Fruit fly (Drosophila melanogaster) whole organism, embryonic: ENCODE measurements around the gene CG13071.

Experiments
- Aef1 ChIP-seq: fragments of 200-800 bp; sonication (Bioruptor generic); IDR thresholded peaks from 3 replicates; pipeline ENCODE4 v1.3.6; 2022; ENCODE audit warnings: missing biosample characterization, missing genetic modification characterization
- Antp ChIP-seq: fragments of 200-800 bp; sonication (Bioruptor generic); optimal IDR thresholded peaks from 3 replicates; lab custom pipeline; 2016; ENCODE audit warnings: missing biosample characterization, missing genetic modification characterization
- Blimp-1 ChIP-seq: fragments of 200-800 bp; sonication (Bioruptor generic); optimal IDR thresholded peaks from 3 replicates; lab custom pipeline; 2018; ENCODE audit warnings: missing biosample characterization, missing genetic modification characterization, mild to moderate bottlenecking, moderate library complexity, missing genetic modification reagents
- CG10979 ChIP-seq: fragments of 200-800 bp; sonication (Bioruptor generic); optimal IDR thresholded peaks from 2 replicates; lab custom pipeline; 2018; ENCODE audit warnings: missing biosample characterization, mild to moderate bottlenecking, missing genetic modification characterization, moderate library complexity
- CG11696 ChIP-seq: fragments of 200-800 bp; sonication (Bioruptor generic); IDR thresholded peaks from 2 replicates; pipeline ENCODE4 v1.3.6; 2022; ENCODE audit warnings: missing biosample characterization, missing genetic modification characterization
- CG11723 ChIP-seq: fragments of 200-800 bp; sonication (Bioruptor generic); optimal IDR thresholded peaks from 2 replicates; lab custom pipeline; 2017; ENCODE audit warnings: missing biosample characterization, mild to moderate bottlenecking, missing genetic modification characterization
- CG13424 ChIP-seq: fragments of 200-800 bp; sonication (Bioruptor generic); optimal IDR thresholded peaks from 2 replicates; lab custom pipeline; 2019; ENCODE audit warnings: missing biosample characterization, mild to moderate bottlenecking, missing genetic modification characterization, moderate library complexity
- CG15269 ChIP-seq: fragments of 200-800 bp; sonication (Bioruptor generic); optimal IDR thresholded peaks from 2 replicates; lab custom pipeline; 2018; ENCODE audit warnings: missing biosample characterization, mild to moderate bottlenecking, missing genetic modification characterization, moderate library complexity
- CG17359 ChIP-seq: fragments of 200-800 bp; sonication (Bioruptor generic); optimal IDR thresholded peaks from 3 replicates; lab custom pipeline; 2018; ENCODE audit warnings: missing biosample characterization, mild to moderate bottlenecking, missing genetic modification characterization, moderate library complexity
- CG17612 ChIP-seq: fragments of 200-800 bp; sonication (Bioruptor generic); IDR thresholded peaks from 2 replicates; pipeline ENCODE4 v1.3.6; 2022; ENCODE audit warnings: missing biosample characterization, missing genetic modification characterization
- CG1832 ChIP-seq: fragments of 200-800 bp; sonication (Bioruptor generic); optimal IDR thresholded peaks from 2 replicates; lab custom pipeline; 2017; ENCODE audit warnings: missing biosample characterization, mild to moderate bottlenecking, missing genetic modification characterization, inconsistent platforms
- CG31224 ChIP-seq: fragments of 200-800 bp; sonication (Bioruptor generic); IDR thresholded peaks from 2 replicates; pipeline ENCODE4 v1.3.6; 2022; ENCODE audit warnings: missing biosample characterization, missing genetic modification characterization
- CG3163 ChIP-seq: fragments of 200-800 bp; sonication (Bioruptor generic); optimal IDR thresholded peaks from 3 replicates; lab custom pipeline; 2016; ENCODE audit warnings: missing biosample characterization, missing genetic modification characterization
- CG34224 ChIP-seq: fragments of 200-800 bp; sonication (Bioruptor generic); IDR thresholded peaks from 3 replicates; pipeline ENCODE4 v1.3.6; 2022; ENCODE audit warnings: missing biosample characterization, missing genetic modification characterization; ENCODE audit not compliant: partially characterized antibody
- CG3726 ChIP-seq: fragments of 200-800 bp; sonication (Bioruptor generic); IDR thresholded peaks from 3 replicates; pipeline ENCODE4, ENCODE4 v1.3.6; 2022; ENCODE audit warnings: missing biosample characterization, missing genetic modification characterization
- CG4404 ChIP-seq: fragments of 200-800 bp; sonication (Bioruptor generic); IDR thresholded peaks from 2 replicates; pipeline ENCODE4 v1.3.6; 2022; ENCODE audit warnings: missing biosample characterization, missing genetic modification characterization
- CG6765 ChIP-seq: fragments of 200-800 bp; sonication (Bioruptor generic); optimal IDR thresholded peaks from 3 replicates; lab custom pipeline; 2017; ENCODE audit warnings: missing biosample characterization, mild to moderate bottlenecking, missing genetic modification characterization
- CG9876 ChIP-seq: fragments of 200-800 bp; sonication (Bioruptor generic); optimal IDR thresholded peaks from 2 replicates; lab custom pipeline; 2016; ENCODE audit warnings: missing biosample characterization, missing genetic modification characterization
- CHES-1-like ChIP-seq: fragments of 200-800 bp; sonication (Bioruptor generic); optimal IDR thresholded peaks from 2 replicates; lab custom pipeline; 2016; ENCODE audit warnings: missing biosample characterization, missing genetic modification characterization
- CoRest ChIP-seq: fragments of 200-800 bp; sonication (Bioruptor generic); optimal IDR thresholded peaks from 3 replicates; lab custom pipeline; 2018; ENCODE audit warnings: missing biosample characterization, mild to moderate bottlenecking, missing genetic modification characterization, moderate library complexity
- Doc2 ChIP-seq: fragments of 200-800 bp; sonication (Bioruptor generic); IDR thresholded peaks from 2 replicates; pipeline ENCODE4 v1.3.6; 2022; ENCODE audit warnings: missing biosample characterization, missing genetic modification characterization
- Dp ChIP-seq: fragments of 200-800 bp; sonication (Bioruptor generic); optimal IDR thresholded peaks from 2 replicates; lab custom pipeline; 2018; ENCODE audit warnings: missing biosample characterization, mild to moderate bottlenecking, missing genetic modification characterization, moderate library complexity
- E2f2 ChIP-seq: fragments of 200-800 bp; sonication (Bioruptor generic); IDR thresholded peaks from 2 replicates; pipeline ENCODE4 v1.3.6; 2022; ENCODE audit warnings: missing biosample characterization, missing genetic modification characterization
- Elba2 ChIP-seq: fragments of 200-800 bp; sonication (Bioruptor generic); optimal IDR thresholded peaks from 3 replicates; lab custom pipeline; 2016; ENCODE audit warnings: missing biosample characterization, missing genetic modification characterization
- Jarid2 ChIP-seq: fragments of 200-800 bp; sonication (Bioruptor generic); optimal IDR thresholded peaks from 3 replicates; lab custom pipeline; 2017; ENCODE audit warnings: mild to moderate bottlenecking, missing biosample characterization, missing genetic modification reagents, missing genetic modification characterization
- Kr ChIP-seq: fragments of 200-800 bp; sonication (Bioruptor generic); optimal IDR thresholded peaks from 2 replicates; lab custom pipeline; 2017; ENCODE audit warnings: missing biosample characterization, mild to moderate bottlenecking, missing genetic modification characterization
- Lpt ChIP-seq: fragments of >200 bp; optimal IDR thresholded peaks from 2 replicates; lab custom pipeline; 2018; ENCODE audit warnings: missing biosample characterization, missing genetic modification characterization
- Meics ChIP-seq: fragments of 200-800 bp; sonication (Bioruptor generic); optimal IDR thresholded peaks from 2 replicates; lab custom pipeline; 2017; ENCODE audit warnings: missing biosample characterization, mild to moderate bottlenecking, missing genetic modification characterization
- NFAT ChIP-seq: fragments of 200-800 bp; sonication (Bioruptor generic); IDR thresholded peaks from 2 replicates; pipeline ENCODE4 v1.3.6; 2022; ENCODE audit warnings: missing biosample characterization, missing genetic modification characterization
- Nf-YB ChIP-seq: fragments of 200-800 bp; sonication (Bioruptor generic); optimal IDR thresholded peaks from 3 replicates; lab custom pipeline; 2019; ENCODE audit warnings: missing biosample characterization, mild to moderate bottlenecking, missing genetic modification characterization, moderate library complexity
- Ravus ChIP-seq: fragments of 200-800 bp; sonication (Bioruptor generic); IDR thresholded peaks from 2 replicates; pipeline ENCODE4 v1.3.6; 2022; ENCODE audit warnings: missing biosample characterization, missing genetic modification characterization
- Rx ChIP-seq: fragments of 200-800 bp; sonication (Bioruptor generic); IDR thresholded peaks from 2 replicates; pipeline ENCODE4 v1.3.6; 2022; ENCODE audit warnings: missing biosample characterization, missing genetic modification characterization
- Side ChIP-seq: fragments of 200-800 bp; sonication (Bioruptor generic); optimal IDR thresholded peaks from 2 replicates; lab custom pipeline; 2016; ENCODE audit warnings: missing biosample characterization, missing genetic modification characterization
- ab ChIP-seq: fragments of 200-800 bp; sonication (Bioruptor generic); optimal IDR thresholded peaks from 2 replicates; lab custom pipeline; 2016; ENCODE audit warnings: missing biosample characterization, missing genetic modification characterization
- aop ChIP-seq: fragments of 200-800 bp; sonication (Bioruptor generic); IDR thresholded peaks from 2 replicates; pipeline ENCODE4 v1.3.6; 2022; ENCODE audit warnings: missing biosample characterization, missing genetic modification characterization
- bsh ChIP-seq, 2 experiments: fragments of 200-800 bp; sonication (Bioruptor generic); optimal IDR thresholded peaks; 2 replicates each; lab custom pipeline; 2017 to 2018; ENCODE audit warnings: mild to moderate bottlenecking in 2 of 2, missing biosample characterization in 2 of 2, missing genetic modification characterization in 2 of 2, moderate library complexity in 1 of 2
- chinmo ChIP-seq: fragments of 200-800 bp; sonication (Bioruptor generic); IDR thresholded peaks from 4 replicates; pipeline ENCODE4 v1.3.6; 2022; ENCODE audit warnings: missing biosample characterization, missing genetic modification characterization; ENCODE audit not compliant: partially characterized antibody
- ci ChIP-seq: fragments of 200-800 bp; sonication (Bioruptor generic); IDR thresholded peaks from 3 replicates; pipeline ENCODE4 v1.3.6; 2022; ENCODE audit warnings: missing biosample characterization, missing genetic modification characterization
- dan ChIP-seq: fragments of 200-800 bp; sonication (Bioruptor generic); IDR thresholded peaks from 2 replicates; pipeline ENCODE4 v1.3.6; 2022; ENCODE audit warnings: missing biosample characterization, missing genetic modification characterization
- ewg ChIP-seq: fragments of 200-800 bp; sonication (Bioruptor generic); optimal IDR thresholded peaks from 3 replicates; lab custom pipeline; 2017; ENCODE audit warnings: mild to moderate bottlenecking, missing biosample characterization, missing genetic modification reagents, missing genetic modification characterization
- gfzf ChIP-seq: fragments of 200-800 bp; sonication (Bioruptor generic); optimal IDR thresholded peaks from 2 replicates; lab custom pipeline; 2016; ENCODE audit warnings: missing biosample characterization, mild to moderate bottlenecking, missing genetic modification characterization, moderate library complexity
- jumu ChIP-seq: fragments of 200-800 bp; sonication (Bioruptor generic); optimal IDR thresholded peaks from 3 replicates; lab custom pipeline; 2016; ENCODE audit warnings: missing biosample characterization, missing genetic modification characterization
- nau ChIP-seq: fragments of 200-800 bp; sonication (Bioruptor generic); optimal IDR thresholded peaks from 3 replicates; lab custom pipeline; 2017; ENCODE audit warnings: missing biosample characterization, mild to moderate bottlenecking, missing genetic modification characterization, missing genetic modification reagents
- nerfin-1 ChIP-seq: fragments of 200-800 bp; sonication (Bioruptor generic); optimal IDR thresholded peaks from 3 replicates; lab custom pipeline; 2019; ENCODE audit warnings: missing biosample characterization, mild to moderate bottlenecking, missing genetic modification characterization, moderate library complexity
- nmo ChIP-seq: fragments of 200-800 bp; sonication (Bioruptor generic); optimal IDR thresholded peaks from 2 replicates; lab custom pipeline; 2018; ENCODE audit warnings: missing biosample characterization, mild to moderate bottlenecking, missing genetic modification characterization, moderate library complexity
- onecut ChIP-seq: fragments of 200-800 bp; sonication (Bioruptor generic); IDR thresholded peaks from 2 replicates; pipeline ENCODE4 v1.3.6; 2022; ENCODE audit warnings: missing biosample characterization, missing genetic modification characterization
- prd ChIP-seq, 3 experiments: fragments of >200 bp in 2 of 3; fragments of 200-800 bp in 1 of 3; sonication (Bioruptor generic) in 1 of 3; optimal IDR thresholded peaks in 2 of 3; IDR thresholded peaks in 1 of 3; 2 replicates in 2 of 3; 3 replicates in 1 of 3; pipeline versions ENCODE4 v1.3.6 to Lab custom; 2017 to 2022; ENCODE audit warnings: missing biosample characterization in 1 of 3, missing genetic modification characterization in 1 of 3
- row ChIP-seq: fragments of 200-800 bp; sonication (Bioruptor generic); IDR thresholded peaks from 3 replicates; pipeline ENCODE4 v1.3.6; 2022; ENCODE audit warnings: missing biosample characterization, missing genetic modification characterization
- tgo ChIP-seq: fragments of 200-800 bp; sonication (Bioruptor generic); IDR thresholded peaks from 3 replicates; pipeline ENCODE4 v1.3.6; 2022; ENCODE audit warnings: missing biosample characterization, missing genetic modification characterization
- unpg ChIP-seq: fragments of 200-800 bp; sonication (Bioruptor generic); optimal IDR thresholded peaks from 3 replicates; lab custom pipeline; 2018; ENCODE audit warnings: missing biosample characterization, mild to moderate bottlenecking, missing genetic modification characterization, moderate library complexity
- vfl ChIP-seq: fragments of 200-800 bp; sonication (Bioruptor generic); optimal IDR thresholded peaks from 2 replicates; lab custom pipeline; 2016; ENCODE audit warnings: missing biosample characterization, missing genetic modification characterization
- vvl ChIP-seq: fragments of 200-800 bp; sonication (Bioruptor generic); IDR thresholded peaks from 2 replicates; pipeline ENCODE4 v1.3.6; 2022; ENCODE audit warnings: missing biosample characterization, missing genetic modification characterization

Gene CG13071

DNA sequence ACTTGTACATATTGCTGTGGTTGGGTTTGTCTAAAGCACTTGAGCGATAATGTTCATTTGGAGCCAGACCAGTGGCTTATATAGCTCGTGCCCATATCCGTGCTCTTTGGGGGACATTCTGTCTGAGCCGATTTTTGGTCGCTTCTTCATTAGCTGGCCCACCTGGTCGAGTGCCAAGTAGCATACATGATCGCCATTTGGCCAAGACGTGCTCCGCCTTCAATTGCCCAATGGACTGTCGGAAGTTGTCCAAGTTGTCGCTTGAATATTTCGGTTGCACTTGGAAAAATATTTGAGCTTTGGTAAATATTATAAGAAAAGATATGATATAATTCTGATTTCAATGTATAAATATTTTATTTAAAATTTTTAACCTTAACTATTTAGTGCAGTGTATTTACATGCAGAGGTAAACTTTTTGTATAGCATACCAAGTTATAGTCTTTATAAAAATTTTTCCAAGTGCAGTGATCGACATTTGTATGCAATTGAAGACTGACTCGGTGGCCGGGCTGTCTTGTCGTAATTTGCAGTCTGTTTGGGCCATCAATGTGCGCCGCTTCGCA is 22.9 kb downstream of the CG13071 start, which contains the start of gene CG13047 (continued):
- TF ChIP-seq Doc2 (no peak), dan (no peak), vvl (GFP tag; lab: Robert Waterston, UW) (no peak), CG15269 (tag; lab: Kevin White, UChicago) (peak; percentile 28), gfzf (GFP tag; lab: Kevin White, UChicago) (no peak), ci (GFP tag; lab: Robert Waterston, UW) (no peak), Aef1 (GFP tag; lab: Robert Waterston, UW) (no peak), CG10979 (tag; lab: Kevin White, UChicago) (no peak), chinmo (GFP tag; lab: Robert Waterston, UW) (0 out of 4 replicates have a peak, but pooled peaks have one; percentile 24), jumu (GFP tag; lab: Kevin White, UChicago) (no peak), tgo (GFP tag; lab: Robert Waterston, UW) (0 out of 3 replicates have a peak, but pooled peaks have one; percentile 21), CG17612 (GFP tag; lab: Robert Waterston, UW) (no peak), row (GFP tag; lab: Robert Waterston, UW) (0 out of 3 replicates have a peak, but pooled peaks have one; percentile 11), ewg (GFP tag; lab: Kevin White, UChicago) (no peak), CHES-1-like (GFP tag; lab: Kevin White, UChicago) (no peak), prd (optimal IDR thresholded peaks at IDR 0.05; lab: Kevin White, UChicago) (no peak), prd (GFP tag; IDR thresholded peaks at IDR 0.05; lab: Robert Waterston, UW) (no peak), CG13424 (tag; lab: Kevin White, UChicago) (peak; percentile 24), Blimp-1 (peak; percentile 7), Nf-YB (no peak), CG3726 (GFP tag; lab: Robert Waterston, UW) (no peak), NFAT (no peak), Side (GFP tag; lab: Kevin White, UChicago) (no peak), Kr (no peak), Elba2 (no peak), CG17359 (peak; percentile 5), Rx (no peak), nmo (GFP tag; lab: Kevin White, UChicago) (peak; percentile 9), Ravus (no peak), Jarid2 (GFP tag; lab: Kevin White, UChicago) (no peak), unpg (GFP tag; lab: Kevin White, UChicago) (peak; percentile 2), bsh (GFP tag; optimal IDR thresholded peaks at IDR 0.05; lab: Kevin White, UChicago) (no peak), CG4404 (GFP tag; lab: Robert Waterston, UW) (no peak), CG3163 (GFP tag; lab: Kevin White, UChicago) (no peak), CG6765 (no peak), CG1832 (GFP tag; lab: Kevin White, UChicago) (no peak), onecut (GFP tag; lab: Robert Waterston, UW) (no peak), CG34224 (GFP tag; lab: Robert Waterston, UW) (no peak), CG31224 (GFP tag; lab: Robert Waterston, UW) (no peak), CG9876 (GFP tag; lab: Kevin White, UChicago) (no peak)

DNA sequence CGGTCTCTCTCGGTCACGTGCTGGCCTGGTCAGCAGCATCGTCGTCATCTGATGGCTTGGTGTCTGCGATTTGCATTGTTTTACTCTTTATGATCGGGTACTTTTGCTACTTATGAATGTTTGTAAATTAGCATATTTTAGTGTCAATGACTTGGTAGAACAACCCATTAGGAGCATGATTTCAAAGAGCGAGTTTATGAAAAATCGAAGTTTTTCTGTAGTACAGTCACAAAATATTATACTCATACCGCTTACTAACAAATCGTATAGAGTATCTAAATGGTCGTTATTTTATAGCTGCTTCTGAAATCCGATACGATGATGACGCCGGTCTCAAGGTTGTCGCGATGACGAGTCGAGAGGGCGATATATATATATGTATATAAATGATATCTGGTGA is 23.7 kb downstream of the CG13071 start:
- 0 out of 2 replicates have a peak, but pooled peaks have one; percentile 27 for TF ChIP-seq E2f2 (GFP tag; lab: Robert Waterston, UW)
- TF ChIP-seq nerfin-1 (tag; lab: Kevin White, UChicago), result no peak
- no peak for TF ChIP-seq Antp (GFP tag; lab: Kevin White, UChicago)
- TF ChIP-seq CG11696 (GFP tag; lab: Robert Waterston, UW), result no peak
- no peak for TF ChIP-seq CG11723 (GFP tag; lab: Kevin White, UChicago)
- no peak for TF ChIP-seq Dp
- no peak for TF ChIP-seq aop (GFP tag; lab: Robert Waterston, UW)
- TF ChIP-seq Meics (GFP tag; lab: Kevin White, UChicago), result no peak
- TF ChIP-seq ab (GFP tag; lab: Kevin White, UChicago), result no peak
- no peak for TF ChIP-seq vfl (GFP tag; lab: Kevin White, UChicago)
- TF ChIP-seq CoRest (tag; lab: Kevin White, UChicago), result peak; percentile 16
- no peak for TF ChIP-seq nau (GFP tag; lab: Kevin White, UChicago)
- no peak for TF ChIP-seq Lpt (GFP tag; lab: Kevin White, UChicago)
